Worm (Caenorhabditis elegans) whole organism, L3 larva: Measurements from ENCODE around the gene tag-280.

Experiments used
- ama-1 ChIP-seq: fragments of 150-350 bp; optimal IDR thresholded peaks from 2 replicates; lab custom pipeline; 2018
- ceh-82 ChIP-seq: fragments of 150-350 bp; optimal IDR thresholded peaks from 2 replicates; lab custom pipeline; 2014; ENCODE audit warnings: missing biosample characterization, missing genetic modification characterization
- egl-27 ChIP-seq: sonication (generic microtip); optimal IDR thresholded peaks from 4 replicates; lab custom pipeline; 2017; ENCODE audit warnings: missing biosample characterization, missing genetic modification reagents, missing genetic modification characterization
- lin-15B ChIP-seq: fragments of 150-350 bp; optimal IDR thresholded peaks from 2 replicates; lab custom pipeline; 2014; ENCODE audit warnings: missing biosample characterization, missing genetic modification characterization
- snpc-4 ChIP-seq: fragments of 150-350 bp; optimal IDR thresholded peaks from 2 replicates; lab custom pipeline; 2014; ENCODE audit warnings: missing biosample characterization, missing genetic modification characterization
- unc-39 ChIP-seq: sonication (generic microtip); optimal IDR thresholded peaks from 4 replicates; lab custom pipeline; 2017; ENCODE audit warnings: missing biosample characterization, missing genetic modification characterization

- TF ChIP-seq snpc-4 (tag; lab: Kevin White, UChicago) (no peak), lin-15B (tag; lab: Kevin White, UChicago) (no peak), ama-1 (lab: Kevin White, UChicago) (no peak), egl-27 (tag; lab: Kevin White, UChicago) (no peak), unc-39 (tag; lab: Kevin White, UChicago) (no peak), ceh-82 (no peak)
These were observed 25.1 kb upstream of the tag-280 start for ce11 chrII:12435202-12435872.
